Fruit fly (Drosophila melanogaster) whole organism, embryonic: ENCODE data around the gene cana.

Experiments used
- Abd-B ChIP-seq: fragments of 200-800 bp; sonication (Bioruptor generic); optimal IDR thresholded peaks from 2 replicates; lab custom pipeline; 2018; ENCODE audit warnings: missing biosample characterization, mild to moderate bottlenecking, missing genetic modification characterization, moderate library complexity
- B-H1 ChIP-seq: fragments of 200-800 bp; sonication (Bioruptor generic); IDR thresholded peaks from 3 replicates; pipeline ENCODE4 v1.3.6; 2022; ENCODE audit warnings: missing biosample characterization, missing genetic modification characterization
- Bdp1 ChIP-seq: fragments of 200-800 bp; sonication (Bioruptor generic); optimal IDR thresholded peaks from 3 replicates; lab custom pipeline; 2016; ENCODE audit warnings: missing biosample characterization, missing genetic modification characterization
- CG10431 ChIP-seq: fragments of 200-800 bp; sonication (Bioruptor generic); optimal IDR thresholded peaks from 3 replicates; lab custom pipeline; 2018; ENCODE audit warnings: missing biosample characterization, mild to moderate bottlenecking, missing genetic modification characterization
- CG11247 ChIP-seq: fragments of 200-800 bp; sonication (Bioruptor generic); IDR thresholded peaks from 2 replicates; pipeline ENCODE4 v1.3.6; 2022; ENCODE audit warnings: missing biosample characterization, missing genetic modification characterization
- CG15011 ChIP-seq: fragments of 200-800 bp; sonication (Bioruptor generic); optimal IDR thresholded peaks from 3 replicates; lab custom pipeline; 2018; ENCODE audit warnings: missing biosample characterization, mild to moderate bottlenecking, missing genetic modification characterization
- CG1602 ChIP-seq: fragments of 200-800 bp; sonication (Bioruptor generic); optimal IDR thresholded peaks from 3 replicates; lab custom pipeline; 2016; ENCODE audit warnings: missing biosample characterization, missing genetic modification characterization
- CG18262 ChIP-seq: fragments of 200-800 bp; optimal IDR thresholded peaks from 3 replicates; lab custom pipeline; 2019; ENCODE audit warnings: missing biosample characterization, mild to moderate bottlenecking, missing genetic modification characterization, moderate library complexity
- CG31388 ChIP-seq: fragments of 200-800 bp; sonication (Bioruptor generic); optimal IDR thresholded peaks from 2 replicates; lab custom pipeline; 2016; ENCODE audit warnings: missing biosample characterization, missing genetic modification characterization
- CG31441 ChIP-seq: fragments of 200-800 bp; sonication (Bioruptor generic); IDR thresholded peaks from 2 replicates; pipeline ENCODE4 v1.3.6; 2022; ENCODE audit warnings: missing biosample characterization, missing genetic modification characterization
- CG3838 ChIP-seq: fragments of 200-800 bp; sonication (Bioruptor generic); optimal IDR thresholded peaks from 3 replicates; lab custom pipeline; 2016; ENCODE audit warnings: missing biosample characterization, missing genetic modification characterization
- CG4282 ChIP-seq: fragments of 200-800 bp; sonication (Bioruptor generic); optimal IDR thresholded peaks from 2 replicates; lab custom pipeline; 2016; ENCODE audit warnings: missing biosample characterization, missing genetic modification characterization
- CG4707 ChIP-seq: fragments of 200-800 bp; sonication (Bioruptor generic); optimal IDR thresholded peaks from 2 replicates; lab custom pipeline; 2018; ENCODE audit warnings: missing biosample characterization, mild to moderate bottlenecking, missing genetic modification characterization, moderate library complexity
- CG4730 ChIP-seq: fragments of 200-800 bp; sonication (Bioruptor generic); IDR thresholded peaks from 2 replicates; pipeline ENCODE4 v1.3.6; 2022; ENCODE audit warnings: missing biosample characterization, missing genetic modification characterization
- CG5953 ChIP-seq: fragments of 200-800 bp; sonication (Bioruptor generic); IDR thresholded peaks from 2 replicates; pipeline ENCODE4 v1.3.6; 2022; ENCODE audit warnings: missing biosample characterization, missing genetic modification characterization
- CG6854 ChIP-seq: fragments of 200-800 bp; sonication (Bioruptor generic); optimal IDR thresholded peaks from 3 replicates; lab custom pipeline; 2017; ENCODE audit warnings: missing biosample characterization, mild to moderate bottlenecking, missing genetic modification characterization
- CG7745 ChIP-seq: fragments of 200-800 bp; sonication (Bioruptor generic); optimal IDR thresholded peaks from 2 replicates; lab custom pipeline; 2018; ENCODE audit warnings: missing biosample characterization, mild to moderate bottlenecking, missing genetic modification characterization, moderate library complexity
- CG7786 ChIP-seq: fragments of 200-800 bp; sonication (Bioruptor generic); optimal IDR thresholded peaks from 2 replicates; lab custom pipeline; 2016; ENCODE audit warnings: missing biosample characterization, missing genetic modification characterization
- CG7839 ChIP-seq: fragments of 200-800 bp; sonication (Bioruptor generic); optimal IDR thresholded peaks from 3 replicates; lab custom pipeline; 2018; ENCODE audit warnings: missing biosample characterization, mild to moderate bottlenecking, missing genetic modification characterization, moderate library complexity
- Dbx ChIP-seq: fragments of 200-800 bp; sonication (Bioruptor generic); IDR thresholded peaks from 3 replicates; pipeline ENCODE4 v1.3.6; 2022; ENCODE audit warnings: missing biosample characterization, missing genetic modification characterization
- Dip3 ChIP-seq: fragments of 200-800 bp; sonication (Bioruptor generic); optimal IDR thresholded peaks from 3 replicates; lab custom pipeline; 2016; ENCODE audit warnings: missing biosample characterization, missing genetic modification characterization
- Doc2 ChIP-seq: fragments of 200-800 bp; sonication (Bioruptor generic); IDR thresholded peaks from 2 replicates; pipeline ENCODE4 v1.3.6; 2022; ENCODE audit warnings: missing biosample characterization, missing genetic modification characterization
- HLH3B ChIP-seq: fragments of 200-800 bp; sonication (Bioruptor generic); IDR thresholded peaks from 2 replicates; pipeline ENCODE4 v1.3.6; 2022; ENCODE audit warnings: missing biosample characterization, missing genetic modification characterization
- HmgD ChIP-seq: fragments of 200-800 bp; sonication (Bioruptor generic); optimal IDR thresholded peaks from 3 replicates; lab custom pipeline; 2016; ENCODE audit warnings: missing biosample characterization, missing genetic modification characterization
- Hmr ChIP-seq: fragments of 200-800 bp; sonication (Bioruptor generic); optimal IDR thresholded peaks from 3 replicates; lab custom pipeline; 2017; ENCODE audit warnings: mild to moderate bottlenecking, missing biosample characterization, missing genetic modification reagents, missing genetic modification characterization
- Hr3 ChIP-seq: fragments of 200-800 bp; sonication (Bioruptor generic); optimal IDR thresholded peaks from 3 replicates; lab custom pipeline; 2016; ENCODE audit warnings: missing biosample characterization, missing genetic modification characterization
- Lpt ChIP-seq: fragments of >200 bp; optimal IDR thresholded peaks from 2 replicates; lab custom pipeline; 2018; ENCODE audit warnings: missing biosample characterization, missing genetic modification characterization
- Rx ChIP-seq: fragments of 200-800 bp; sonication (Bioruptor generic); IDR thresholded peaks from 2 replicates; pipeline ENCODE4 v1.3.6; 2022; ENCODE audit warnings: missing biosample characterization, missing genetic modification characterization
- ac ChIP-seq: fragments of 200-800 bp; sonication (Bioruptor generic); optimal IDR thresholded peaks from 3 replicates; lab custom pipeline; 2017; ENCODE audit warnings: missing biosample characterization, mild to moderate bottlenecking, missing genetic modification characterization
- ara ChIP-seq: fragments of 200-800 bp; sonication (Bioruptor generic); IDR thresholded peaks from 2 replicates; pipeline ENCODE4 v1.3.6; 2022; ENCODE audit warnings: missing biosample characterization, missing genetic modification characterization
- bab2 ChIP-seq: fragments of 200-800 bp; sonication (Bioruptor generic); optimal IDR thresholded peaks from 2 replicates; lab custom pipeline; 2016; ENCODE audit warnings: missing biosample characterization, missing genetic modification characterization
- bigmax ChIP-seq: fragments of 200-800 bp; sonication (Bioruptor generic); optimal IDR thresholded peaks from 2 replicates; lab custom pipeline; 2018; ENCODE audit warnings: missing biosample characterization, mild to moderate bottlenecking, missing genetic modification characterization
- btn ChIP-seq: fragments of 200-800 bp; sonication (Bioruptor generic); optimal IDR thresholded peaks from 2 replicates; lab custom pipeline; 2016; ENCODE audit warnings: missing biosample characterization, missing genetic modification characterization
- crol ChIP-seq: fragments of 200-800 bp; sonication (Bioruptor generic); IDR thresholded peaks from 2 replicates; pipeline ENCODE4 v1.3.6; 2022; ENCODE audit warnings: missing biosample characterization, missing genetic modification characterization
- grau ChIP-seq: fragments of 200-800 bp; optimal IDR thresholded peaks from 3 replicates; lab custom pipeline; 2019; ENCODE audit warnings: missing biosample characterization, mild to moderate bottlenecking, missing genetic modification characterization, moderate library complexity
- klu ChIP-seq: fragments of 200-800 bp; sonication (Bioruptor generic); IDR thresholded peaks from 2 replicates; pipeline ENCODE4 v1.3.6; 2022; ENCODE audit warnings: missing biosample characterization, missing genetic modification characterization
- knrl ChIP-seq: fragments of 200-800 bp; sonication (Bioruptor generic); IDR thresholded peaks from 3 replicates; pipeline ENCODE4 v1.3.6; 2022; ENCODE audit warnings: missing biosample characterization, missing genetic modification characterization; ENCODE audit not compliant: partially characterized antibody
- lab ChIP-seq: fragments of 200-800 bp; sonication (Bioruptor generic); optimal IDR thresholded peaks from 3 replicates; lab custom pipeline; 2017; ENCODE audit warnings: missing biosample characterization, missing genetic modification characterization, mild to moderate bottlenecking, moderate library complexity, missing genetic modification reagents
- lmd ChIP-seq: fragments of 200-800 bp; sonication (Bioruptor generic); IDR thresholded peaks from 2 replicates; pipeline ENCODE4 v1.3.6; 2022; ENCODE audit warnings: missing biosample characterization, missing genetic modification characterization
- nau ChIP-seq: fragments of 200-800 bp; sonication (Bioruptor generic); optimal IDR thresholded peaks from 3 replicates; lab custom pipeline; 2017; ENCODE audit warnings: missing biosample characterization, mild to moderate bottlenecking, missing genetic modification characterization, missing genetic modification reagents
- phol ChIP-seq: fragments of 200-800 bp; sonication (Bioruptor generic); optimal IDR thresholded peaks from 3 replicates; lab custom pipeline; 2018; ENCODE audit warnings: missing biosample characterization, mild to moderate bottlenecking, missing genetic modification characterization, moderate library complexity
- pita ChIP-seq: fragments of 200-800 bp; sonication (Bioruptor generic); optimal IDR thresholded peaks from 2 replicates; lab custom pipeline; 2017; ENCODE audit warnings: missing biosample characterization, mild to moderate bottlenecking, missing genetic modification characterization
- repo ChIP-seq: fragments of 200-800 bp; sonication (Bioruptor generic); optimal IDR thresholded peaks from 2 replicates; lab custom pipeline; 2016; ENCODE audit warnings: missing biosample characterization, missing genetic modification characterization
- schlank ChIP-seq: fragments of 200-800 bp; sonication (Bioruptor generic); optimal IDR thresholded peaks from 2 replicates; lab custom pipeline; 2018; ENCODE audit warnings: missing biosample characterization, mild to moderate bottlenecking, missing genetic modification characterization
- sens-2 ChIP-seq: fragments of 200-800 bp; sonication (Bioruptor generic); IDR thresholded peaks from 2 replicates; pipeline ENCODE4 v1.3.6; 2022; ENCODE audit warnings: missing biosample characterization, missing genetic modification characterization
- sim ChIP-seq: fragments of 200-800 bp; sonication (Bioruptor generic); IDR thresholded peaks from 2 replicates; pipeline ENCODE4 v1.3.6; 2022; ENCODE audit warnings: missing biosample characterization, missing genetic modification characterization
- so ChIP-seq: fragments of 200-800 bp; sonication (Bioruptor generic); IDR thresholded peaks from 3 replicates; pipeline ENCODE4 v1.3.6; 2022; ENCODE audit warnings: missing biosample characterization, missing genetic modification characterization
- tup ChIP-seq: fragments of 200-800 bp; sonication (Bioruptor generic); optimal IDR thresholded peaks from 2 replicates; lab custom pipeline; 2016; ENCODE audit warnings: missing biosample characterization, mild to moderate bottlenecking, missing genetic modification characterization, moderate library complexity
- wor ChIP-seq: fragments of 200-800 bp; sonication (Bioruptor generic); IDR thresholded peaks from 2 replicates; pipeline ENCODE4 v1.3.6; 2022; ENCODE audit warnings: missing biosample characterization, missing genetic modification characterization
- yki ChIP-seq: fragments of >200 bp; optimal IDR thresholded peaks from 3 replicates; lab custom pipeline; 2018
- zen ChIP-seq: fragments of 200-800 bp; sonication (Bioruptor generic); optimal IDR thresholded peaks from 3 replicates; lab custom pipeline; 2018; ENCODE audit warnings: missing biosample characterization, mild to moderate bottlenecking, missing genetic modification characterization, moderate library complexity

cana gene

dm6 chr2L:11268933-11269631 is 498 bp upstream of the cana start, which contains the start of gene cmet (continued):
- TF ChIP-seq Hmr (GFP tag; lab: Kevin White, UChicago) (peak; percentile 50), CG5953 (GFP tag; lab: Robert Waterston, UW) (no peak), sens-2 (no peak), Dip3 (GFP tag; lab: Kevin White, UChicago) (peak; percentile 39), CG4707 (GFP tag; lab: Kevin White, UChicago) (no peak), CG31441 (no peak), grau (tag; lab: Kevin White, UChicago) (peak; percentile 58), CG10431 (GFP tag; lab: Kevin White, UChicago) (no peak), zen (tag; lab: Kevin White, UChicago) (peak; percentile 47), crol (no peak), Rx (GFP tag; lab: Robert Waterston, UW) (0 out of 2 replicates have a peak, but pooled peaks have one; percentile 6), bigmax (no peak), CG6854 (no peak), Lpt (GFP tag; lab: Kevin White, UChicago) (no peak), HmgD (peak; percentile 83), CG4282 (GFP tag; lab: Kevin White, UChicago) (peak; percentile 28), CG7839 (tag; lab: Kevin White, UChicago) (no peak), ara (GFP tag; lab: Robert Waterston, UW) (no peak; the same call in 1 of the 2 replicates), CG15011 (GFP tag; lab: Kevin White, UChicago) (no peak), CG18262 (tag; lab: Kevin White, UChicago) (peak; percentile 67), knrl (peak; percentile 81), CG11247 (peak; percentile 48), phol (tag; lab: Kevin White, UChicago) (peak; percentile 60), CG4730 (GFP tag; lab: Robert Waterston, UW) (no peak), sim (GFP tag; lab: Robert Waterston, UW) (no peak), ac (GFP tag; lab: Kevin White, UChicago) (no peak), Hr3 (peak; percentile 49), nau (GFP tag; lab: Kevin White, UChicago) (no peak), CG7786 (GFP tag; lab: Kevin White, UChicago) (peak; percentile 64), yki (lab: Kevin White, UChicago) (no peak), lmd (GFP tag; lab: Robert Waterston, UW) (peak; percentile 46; the same call in 1 of the 2 replicates), repo (no peak), CG3838 (GFP tag; lab: Kevin White, UChicago) (no peak), CG31388 (GFP tag; lab: Kevin White, UChicago) (no peak), klu (GFP tag; lab: Robert Waterston, UW) (no peak), Abd-B (GFP tag; lab: Kevin White, UChicago) (peak; percentile 55), Doc2 (GFP tag; lab: Robert Waterston, UW) (no peak), btn (no peak), schlank (tag; lab: Kevin White, UChicago) (no peak), bab2 (GFP tag; lab: Kevin White, UChicago) (peak; percentile 45), pita (GFP tag; lab: Kevin White, UChicago) (no peak), wor (GFP tag; lab: Robert Waterston, UW) (no peak), B-H1 (no peak), so (no peak), lab (GFP tag; lab: Kevin White, UChicago) (no peak), tup (GFP tag; lab: Kevin White, UChicago) (no peak), HLH3B (GFP tag; lab: Robert Waterston, UW) (no peak), CG1602 (GFP tag; lab: Kevin White, UChicago) (peak; percentile 38), Dbx (GFP tag; lab: Robert Waterston, UW) (0 out of 3 replicates have a peak, but pooled peaks have one; percentile 30), CG7745 (no peak), Bdp1 (GFP tag; lab: Kevin White, UChicago) (peak; percentile 21)
